Worm (Caenorhabditis elegans) whole organism, young adult: ENCODE measurements around the gene T22D1.17.
A peak's percentile ranks its signal among the peaks of the same experiment; 100 is the strongest.

Source experiments
- B0336.3 ChIP-seq: fragments of 200-800 bp; sonication (Bioruptor generic); IDR thresholded peaks from 2 replicates; pipeline ENCODE4 v1.3.6; 2022; ENCODE audit warnings: missing genetic modification characterization, missing compliant biosample characterization
- F33H1.4 ChIP-seq: fragments of 200-800 bp; sonication (Bioruptor generic); IDR thresholded peaks from 2 replicates; pipeline ENCODE4 v1.3.6; 2022; ENCODE audit warnings: missing genetic modification reagents, missing genetic modification characterization, missing compliant biosample characterization
- F37B4.10 ChIP-seq: fragments of 200-800 bp; sonication (Bioruptor generic); IDR thresholded peaks from 2 replicates; pipeline ENCODE4 v1.3.6; 2022; ENCODE audit warnings: missing genetic modification characterization, missing compliant biosample characterization
- F49E8.2 ChIP-seq: sonication (generic microtip); optimal IDR thresholded peaks from 3 replicates; lab custom pipeline; 2017; ENCODE audit warnings: missing genetic modification characterization, mild to moderate bottlenecking, missing compliant biosample characterization, antibody characterized with exemption, moderate library complexity; ENCODE audit not compliant: insufficient read depth
- K11D2.4 ChIP-seq: fragments of 200-800 bp; sonication (Bioruptor generic); IDR thresholded peaks from 2 replicates; pipeline ENCODE4 v1.3.6; 2022; ENCODE audit warnings: missing genetic modification reagents, missing genetic modification characterization, missing compliant biosample characterization
- K12H6.12 ChIP-seq: fragments of 200-800 bp; sonication (Bioruptor generic); optimal IDR thresholded peaks from 2 replicates; lab custom pipeline; 2018; ENCODE audit warnings: mild to moderate bottlenecking, missing genetic modification characterization, missing compliant biosample characterization
- Y95B8A.8 ChIP-seq: fragments of 200-800 bp; sonication (Bioruptor generic); IDR thresholded peaks from 2 replicates; pipeline ENCODE4 v1.3.6; 2022; ENCODE audit warnings: missing genetic modification reagents, missing genetic modification characterization, missing compliant biosample characterization
- ZK185.1 ChIP-seq: sonication (generic microtip); optimal IDR thresholded peaks from 2 replicates; lab custom pipeline; 2016; ENCODE audit warnings: mild to moderate bottlenecking, missing genetic modification characterization, missing compliant biosample characterization; ENCODE audit not compliant: poor library complexity, severe bottlenecking
- akir-1 ChIP-seq: fragments of 200-800 bp; sonication (Bioruptor generic); optimal IDR thresholded peaks from 2 replicates; lab custom pipeline; 2018; ENCODE audit warnings: mild to moderate bottlenecking, missing genetic modification characterization, moderate library complexity, missing compliant biosample characterization
- ama-1 ChIP-seq, 3 experiments: fragments of 150-350 bp in 1 of 3; sonication (generic microtip) in 2 of 3; optimal IDR thresholded peaks; 2 replicates each; lab custom pipeline; 2014 to 2018; ENCODE audit warnings: missing biosample characterization in 2 of 3, missing genetic modification characterization in 2 of 3, missing genetic modification reagents in 2 of 3
- aptf-2 ChIP-seq: fragments of 200-800 bp; sonication (Bioruptor generic); conservative IDR thresholded peaks from 2 replicates; pipeline ENCODE4 v1.3.6; 2022; ENCODE audit warnings: missing genetic modification reagents, missing genetic modification characterization, missing compliant biosample characterization
- aptf-3 ChIP-seq: fragments of 200-800 bp; sonication (Bioruptor generic); IDR thresholded peaks from 2 replicates; pipeline ENCODE4 v1.3.6; 2022; ENCODE audit warnings: missing genetic modification characterization, missing compliant biosample characterization
- athp-1 ChIP-seq: sonication (generic microtip); optimal IDR thresholded peaks from 2 replicates; lab custom pipeline; 2017; ENCODE audit warnings: mild to moderate bottlenecking, missing genetic modification characterization, missing compliant biosample characterization
- attf-3 ChIP-seq: fragments of 200-800 bp; sonication (Bioruptor generic); conservative IDR thresholded peaks from 2 replicates; pipeline ENCODE4 v1.3.6; 2022; ENCODE audit warnings: missing genetic modification reagents, missing genetic modification characterization, missing compliant biosample characterization
- attf-6 ChIP-seq: fragments of 200-800 bp; sonication (Bioruptor generic); IDR thresholded peaks from 2 replicates; pipeline ENCODE4 v1.3.6; 2022; ENCODE audit warnings: missing genetic modification reagents, missing genetic modification characterization, missing compliant biosample characterization
- bed-2 ChIP-seq: fragments of 200-800 bp; sonication (Bioruptor generic); IDR thresholded peaks from 2 replicates; pipeline ENCODE4 v1.3.6; 2022; ENCODE audit warnings: missing genetic modification reagents, missing genetic modification characterization, missing compliant biosample characterization
- ceh-100 ChIP-seq: fragments of 200-800 bp; sonication (Bioruptor generic); IDR thresholded peaks from 2 replicates; pipeline ENCODE4 v1.3.6; 2022; ENCODE audit warnings: missing genetic modification reagents, missing genetic modification characterization, missing compliant biosample characterization
- ceh-40 ChIP-seq: fragments of 200-800 bp; sonication (Bioruptor generic); IDR thresholded peaks from 2 replicates; pipeline ENCODE4 v1.3.6; 2022; ENCODE audit warnings: missing genetic modification characterization, missing compliant biosample characterization
- ceh-58 ChIP-seq: fragments of 200-800 bp; sonication (Bioruptor generic); IDR thresholded peaks from 2 replicates; pipeline ENCODE4 v1.3.6; 2022; ENCODE audit warnings: missing genetic modification characterization, missing compliant biosample characterization
- ceh-91 ChIP-seq: fragments of 200-800 bp; sonication (Bioruptor generic); IDR thresholded peaks from 2 replicates; pipeline ENCODE4 v1.3.6; 2022; ENCODE audit warnings: missing genetic modification reagents, missing genetic modification characterization, missing compliant biosample characterization
- chd-7 ChIP-seq: sonication (generic microtip); optimal IDR thresholded peaks from 2 replicates; lab custom pipeline; 2016; ENCODE audit warnings: mild to moderate bottlenecking, missing genetic modification characterization, moderate library complexity, missing compliant biosample characterization
- dpl-1 ChIP-seq: fragments of 150-350 bp; optimal IDR thresholded peaks from 2 replicates; lab custom pipeline; 2014; ENCODE audit warnings: missing biosample characterization, missing genetic modification reagents, missing genetic modification characterization
- efl-1 ChIP-seq: fragments of 150-350 bp; optimal IDR thresholded peaks from 2 replicates; lab custom pipeline; 2014; ENCODE audit warnings: missing biosample characterization, missing genetic modification reagents, missing genetic modification characterization
- egl-44 ChIP-seq: fragments of 200-800 bp; sonication (Bioruptor generic); IDR thresholded peaks from 2 replicates; pipeline ENCODE4 v1.3.6; 2022; ENCODE audit warnings: missing genetic modification reagents, missing genetic modification characterization, missing compliant biosample characterization
- egrh-3 ChIP-seq: fragments of 200-800 bp; sonication (Bioruptor generic); IDR thresholded peaks from 2 replicates; pipeline ENCODE4 v1.3.6; 2022; ENCODE audit warnings: missing genetic modification reagents, missing genetic modification characterization, missing compliant biosample characterization
- ets-4 ChIP-seq: fragments of 200-800 bp; sonication (Bioruptor generic); optimal IDR thresholded peaks from 2 replicates; lab custom pipeline; 2018; ENCODE audit warnings: mild to moderate bottlenecking, missing genetic modification characterization, missing compliant biosample characterization
- hlh-26 ChIP-seq: fragments of 200-800 bp; sonication (Bioruptor generic); conservative IDR thresholded peaks from 2 replicates; pipeline ENCODE4 v1.3.6; 2022; ENCODE audit warnings: missing genetic modification reagents, missing genetic modification characterization, missing compliant biosample characterization
- let-607 ChIP-seq, 2 experiments: fragments of 200-800 bp in 1 of 2; sonication (Bioruptor generic) in 1 of 2; sonication (generic microtip) in 1 of 2; optimal IDR thresholded peaks; 2 replicates each; lab custom pipeline; 2016 to 2018; ENCODE audit warnings: mild to moderate bottlenecking in 2 of 2, missing compliant biosample characterization in 2 of 2, missing genetic modification characterization in 2 of 2, moderate library complexity in 2 of 2, missing genotype in 1 of 2
- lir-1 ChIP-seq: fragments of 200-800 bp; sonication (Bioruptor generic); conservative IDR thresholded peaks from 2 replicates; pipeline ENCODE4 v1.3.6; 2022; ENCODE audit warnings: missing genetic modification reagents, missing genetic modification characterization, missing compliant biosample characterization
- lsl-1 ChIP-seq: fragments of 200-800 bp; sonication (Bioruptor generic); optimal IDR thresholded peaks from 2 replicates; lab custom pipeline; 2018; ENCODE audit warnings: mild to moderate bottlenecking, missing genetic modification characterization, moderate library complexity, missing compliant biosample characterization
- lsy-27 ChIP-seq: sonication (generic microtip); optimal IDR thresholded peaks from 2 replicates; lab custom pipeline; 2017; ENCODE audit warnings: missing genetic modification characterization, mild to moderate bottlenecking, missing compliant biosample characterization, antibody characterized with exemption, missing genotype, borderline replicate concordance; ENCODE audit not compliant: insufficient read depth
- madf-3 ChIP-seq: fragments of 200-800 bp; sonication (Bioruptor generic); IDR thresholded peaks from 2 replicates; pipeline ENCODE4 v1.3.6; 2022; ENCODE audit warnings: missing genetic modification reagents, missing genetic modification characterization, missing compliant biosample characterization
- madf-8 ChIP-seq: fragments of 200-800 bp; sonication (Bioruptor generic); conservative IDR thresholded peaks from 2 replicates; pipeline ENCODE4 v1.3.6; 2022; ENCODE audit warnings: missing genetic modification reagents, missing genetic modification characterization, missing compliant biosample characterization
- mxl-1 ChIP-seq: sonication (generic microtip); optimal IDR thresholded peaks from 2 replicates; lab custom pipeline; 2016; ENCODE audit warnings: missing genetic modification characterization, missing compliant biosample characterization
- nfya-1 ChIP-seq: sonication (generic microtip); optimal IDR thresholded peaks from 2 replicates; lab custom pipeline; 2017; ENCODE audit warnings: antibody characterized with exemption, missing compliant biosample characterization, missing genetic modification characterization, borderline replicate concordance; ENCODE audit not compliant: insufficient read depth
- nhr-120 ChIP-seq: fragments of 200-800 bp; sonication (Bioruptor generic); IDR thresholded peaks from 2 replicates; pipeline ENCODE4 v1.3.6; 2022; ENCODE audit warnings: missing genetic modification characterization, missing compliant biosample characterization
- nhr-80 ChIP-seq: sonication (generic microtip); optimal IDR thresholded peaks from 2 replicates; lab custom pipeline; 2016; ENCODE audit warnings: missing genetic modification characterization, missing compliant biosample characterization
- pbrm-1 ChIP-seq: fragments of 200-800 bp; sonication (Bioruptor generic); IDR thresholded peaks from 2 replicates; pipeline ENCODE4 v1.3.6; 2022; ENCODE audit warnings: missing genetic modification reagents, missing genetic modification characterization, missing compliant biosample characterization
- pha-4 ChIP-seq: fragments of 150-350 bp; sonication (generic microtip); optimal IDR thresholded peaks from 2 replicates; lab custom pipeline; 2014; ENCODE audit warnings: missing biosample characterization, missing genetic modification reagents, missing genetic modification characterization
- repo-1 ChIP-seq: sonication (generic microtip); optimal IDR thresholded peaks from 2 replicates; lab custom pipeline; 2017; ENCODE audit warnings: mild to moderate bottlenecking, missing genetic modification characterization, missing compliant biosample characterization
- sdz-38 ChIP-seq: sonication (generic microtip); optimal IDR thresholded peaks from 2 replicates; lab custom pipeline; 2016; ENCODE audit warnings: missing genotype, missing genetic modification characterization, missing compliant biosample characterization
- snpc-1.1 ChIP-seq: sonication (generic microtip); optimal IDR thresholded peaks from 2 replicates; lab custom pipeline; 2017; ENCODE audit warnings: missing genetic modification characterization, mild to moderate bottlenecking, missing compliant biosample characterization, antibody characterized with exemption, moderate library complexity, missing genotype, missing genetic modification reagents; ENCODE audit not compliant: insufficient read depth
- snpc-3.4 ChIP-seq: sonication (generic microtip); optimal IDR thresholded peaks from 2 replicates; lab custom pipeline; 2017; ENCODE audit warnings: missing genetic modification characterization, mild to moderate bottlenecking, missing compliant biosample characterization, antibody characterized with exemption, moderate library complexity, missing genotype, missing genetic modification reagents
- snpc-4 ChIP-seq, 5 experiments: fragments of 150-350 bp in 1 of 5; sonication (generic microtip) in 4 of 5; optimal IDR thresholded peaks; 2 replicates each; lab custom pipeline; 2014 to 2018; ENCODE audit warnings: missing genetic modification characterization in 5 of 5, missing biosample characterization in 3 of 5, antibody characterized with exemption in 2 of 5, mild to moderate bottlenecking in 2 of 5, missing compliant biosample characterization in 2 of 5, missing genotype in 2 of 5, moderate library complexity in 2 of 5, missing genetic modification reagents in 1 of 5
- sptf-2 ChIP-seq: fragments of 200-800 bp; sonication (Bioruptor generic); optimal IDR thresholded peaks from 2 replicates; lab custom pipeline; 2018; ENCODE audit warnings: mild to moderate bottlenecking, missing genetic modification characterization, missing compliant biosample characterization
- unc-130 ChIP-seq: sonication (generic microtip); optimal IDR thresholded peaks from 2 replicates; lab custom pipeline; 2016; ENCODE audit warnings: missing genetic modification reagents, missing genetic modification characterization, missing compliant biosample characterization

T22D1.17 gene

DNA sequence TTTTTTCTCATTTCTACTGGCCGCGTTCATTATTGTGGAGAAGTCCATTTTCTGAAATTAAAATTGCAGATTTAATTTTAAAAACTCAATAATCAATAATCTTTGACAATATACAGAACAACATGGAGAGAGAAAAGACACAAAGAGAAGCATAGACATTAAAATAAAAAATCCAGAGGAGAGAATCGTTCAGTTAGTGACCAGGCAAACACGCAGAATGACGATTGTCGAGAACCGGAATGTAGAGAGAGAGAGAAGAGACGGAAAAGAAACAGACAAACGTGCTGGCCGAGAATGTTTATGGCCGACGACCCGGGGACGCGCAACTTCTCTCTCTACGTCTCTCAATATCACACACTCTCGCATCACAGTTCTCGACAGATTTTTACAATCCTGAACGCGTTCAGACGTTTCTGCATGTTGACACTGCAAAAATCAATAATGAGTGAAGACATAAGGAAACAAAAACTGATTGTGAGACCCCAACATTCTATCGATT, 18.1 kb upstream of the T22D1.17 start, which contains the start of the genes T05A12.3 and T05A12.4 (continued):
- TF ChIP-seq snpc-3.4 (tag; lab: Kevin White, UChicago) (no peak), efl-1 (GFP tag; lab: Kevin White, UChicago) (peak; percentile 5), egl-44 (GFP tag; lab: Robert Waterston, UW) (peak; percentile 56; the same call in 1 of the 2 replicates), F37B4.10 (no peak), repo-1 (tag; lab: Kevin White, UChicago) (no peak), ZK185.1 (peak; percentile 64), pha-4 (tag; lab: Kevin White, UChicago) (no peak), K12H6.12 (no peak), akir-1 (GFP tag; lab: Kevin White, UChicago) (no peak), snpc-4 (GFP tag; optimal IDR thresholded peaks at IDR 0.05; lab: Kevin White, UChicago) (peak; percentile 68), snpc-4 (tag; optimal IDR thresholded peaks at IDR 0.05; lab: Kevin White, UChicago) (peak in 3 of 4 experiments; percentile 75 to 86 (median 85)), bed-2 (GFP tag; lab: Robert Waterston, UW) (peak; percentile 65; the same call in 1 of the 2 replicates), ets-4 (GFP tag; lab: Kevin White, UChicago) (no peak), nhr-80 (peak; percentile 22), F33H1.4 (peak; percentile 63), lir-1 (GFP tag; lab: Robert Waterston, UW) (peak; percentile 36; the same call in 1 of the 2 replicates), aptf-2 (GFP tag; lab: Robert Waterston, UW) (0 out of 2 replicates have a peak, but pooled peaks have one; percentile 35), unc-130 (peak; percentile 71), hlh-26 (GFP tag; lab: Robert Waterston, UW) (no peak), lsl-1 (peak; percentile 63), athp-1 (tag; lab: Kevin White, UChicago) (peak; percentile 18), ceh-40 (no peak), madf-8 (GFP tag; lab: Robert Waterston, UW) (peak; percentile 58), madf-3 (GFP tag; lab: Robert Waterston, UW) (peak; percentile 79), attf-6 (GFP tag; lab: Robert Waterston, UW) (0 out of 2 replicates have a peak, but pooled peaks have one; percentile 35), pbrm-1 (GFP tag; lab: Robert Waterston, UW) (peak; percentile 85), ceh-100 (GFP tag; lab: Robert Waterston, UW) (no peak)

DNA sequence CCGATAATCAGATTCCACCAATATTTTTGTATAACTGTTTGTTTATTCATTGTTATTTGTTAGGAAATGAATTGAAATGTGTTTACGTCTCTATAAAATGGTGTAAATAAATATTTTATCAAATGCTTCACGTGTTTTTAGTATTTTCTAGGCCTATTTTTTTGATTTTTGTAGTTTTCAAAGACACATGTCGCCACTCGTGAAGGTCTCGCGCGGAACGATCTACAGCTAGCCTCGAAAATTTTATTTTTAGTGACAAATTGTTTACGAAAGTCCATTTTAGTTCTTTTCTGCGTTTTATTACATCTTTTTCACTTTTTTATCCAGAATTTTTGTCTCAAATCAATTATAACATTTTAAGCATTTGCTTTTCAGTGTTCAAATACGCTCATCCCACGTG, 2.2 kb upstream of the T22D1.17 start, which contains the start of gene T22D1.5:
TSS of gene T22D1.5 (plus strand) at position 376 of the 400 bp plus-strand sequence.
- peak; percentile 69 for TF ChIP-seq ceh-91 (GFP tag; lab: Robert Waterston, UW)
- TF ChIP-seq nhr-120 (GFP tag; lab: Robert Waterston, UW), result no peak
- peak; percentile 95 for TF ChIP-seq madf-8 (GFP tag; lab: Robert Waterston, UW)
- TF ChIP-seq attf-3 (GFP tag; lab: Robert Waterston, UW), result no peak
- no peak for TF ChIP-seq lir-1 (GFP tag; lab: Robert Waterston, UW)
- TF ChIP-seq nfya-1 (tag; lab: Kevin White, UChicago), result no peak
- TF ChIP-seq B0336.3 (GFP tag; lab: Robert Waterston, UW), result no peak
- TF ChIP-seq snpc-1.1 (tag; lab: Kevin White, UChicago), result peak; percentile 50
- TF ChIP-seq ceh-40, result no peak
- peak; percentile 57 for TF ChIP-seq dpl-1 (GFP tag; lab: Kevin White, UChicago)
- TF ChIP-seq aptf-3 (GFP tag; lab: Robert Waterston, UW), result no peak
- peak; percentile 9 for TF ChIP-seq F49E8.2 (tag; lab: Kevin White, UChicago)
- TF ChIP-seq ZK185.1, result no peak
- TF ChIP-seq chd-7, result no peak
- no peak for TF ChIP-seq K11D2.4 (GFP tag; lab: Robert Waterston, UW)
- TF ChIP-seq egrh-3, result no peak
- no peak for TF ChIP-seq let-607 (tag; optimal IDR thresholded peaks at IDR 0.05; lab: Kevin White, UChicago)
- TF ChIP-seq lsy-27, result no peak
- no peak for TF ChIP-seq ceh-58
- TF ChIP-seq Y95B8A.8 (GFP tag; lab: Robert Waterston, UW), result no peak
- TF ChIP-seq mxl-1 (tag; lab: Kevin White, UChicago), result no peak
- TF ChIP-seq sdz-38 (tag; lab: Kevin White, UChicago), result no peak
- TF ChIP-seq bed-2 (GFP tag; lab: Robert Waterston, UW), result no peak
- no peak for TF ChIP-seq sptf-2
- no peak for TF ChIP-seq ama-1 (optimal IDR thresholded peaks at IDR 0.05; lab: Kevin White, UChicago)
- no peak for TF ChIP-seq ama-1 (GFP tag; optimal IDR thresholded peaks at IDR 0.05; lab: Kevin White, UChicago)
